Worm (Caenorhabditis elegans) whole organism, early embryonic: ENCODE results near the gene copz-1.

Experiments used
- B0310.2 ChIP-seq: sonication (generic microtip); optimal IDR thresholded peaks from 2 replicates; lab custom pipeline; 2016; ENCODE audit warnings: mild to moderate bottlenecking, missing genetic modification characterization, missing compliant biosample characterization
- F13C5.2 ChIP-seq: sonication (generic microtip); optimal IDR thresholded peaks from 2 replicates; lab custom pipeline; 2017; ENCODE audit warnings: mild to moderate bottlenecking, missing genetic modification characterization, inconsistent platforms, missing compliant biosample characterization
- aly-1 ChIP-seq: sonication (generic microtip); optimal IDR thresholded peaks from 2 replicates; lab custom pipeline; 2016; ENCODE audit warnings: missing genetic modification characterization, missing compliant biosample characterization
- ama-1 ChIP-seq: fragments of 150-350 bp; optimal IDR thresholded peaks from 2 replicates; lab custom pipeline; 2014
- ceh-13 ChIP-seq: fragments of 200-800 bp; sonication (Bioruptor generic); optimal IDR thresholded peaks from 2 replicates; lab custom pipeline; 2018; ENCODE audit warnings: mild to moderate bottlenecking, missing genetic modification characterization, missing compliant biosample characterization
- ceh-36 ChIP-seq: sonication (generic microtip); optimal IDR thresholded peaks from 2 replicates; lab custom pipeline; 2016; ENCODE audit warnings: missing genetic modification characterization, inconsistent platforms, missing compliant biosample characterization
- ets-7 ChIP-seq: sonication (generic microtip); optimal IDR thresholded peaks from 2 replicates; lab custom pipeline; 2016; ENCODE audit warnings: missing genotype, missing genetic modification characterization, missing compliant biosample characterization
- flt-1 ChIP-seq: fragments of 200-800 bp; sonication (Bioruptor generic); IDR thresholded peaks from 2 replicates; pipeline ENCODE4 v1.3.6; 2022; ENCODE audit warnings: missing genetic modification characterization, missing compliant biosample characterization
- hmbx-1 ChIP-seq: sonication (generic microtip); optimal IDR thresholded peaks from 2 replicates; lab custom pipeline; 2016; ENCODE audit warnings: mild to moderate bottlenecking, missing genetic modification characterization, missing compliant biosample characterization
- hmg-4 ChIP-seq: fragments of 200-800 bp; sonication (Bioruptor generic); optimal IDR thresholded peaks from 2 replicates; lab custom pipeline; 2018; ENCODE audit warnings: mild to moderate bottlenecking, missing genetic modification characterization, missing compliant biosample characterization
- hnd-1 ChIP-seq: sonication (generic microtip); optimal IDR thresholded peaks from 2 replicates; lab custom pipeline; 2016; ENCODE audit warnings: missing genetic modification characterization, missing compliant biosample characterization
- pes-1 ChIP-seq: fragments of 200-800 bp; sonication (Bioruptor generic); IDR thresholded peaks from 2 replicates; pipeline ENCODE4 v1.3.6; 2022; ENCODE audit warnings: missing genetic modification reagents, missing genetic modification characterization, missing compliant biosample characterization
- scrt-1 ChIP-seq: fragments of 200-800 bp; sonication (Bioruptor generic); IDR thresholded peaks from 2 replicates; pipeline ENCODE4 v1.3.6; 2022; ENCODE audit warnings: missing genetic modification characterization, missing compliant biosample characterization
- sea-1 ChIP-seq: fragments of 200-800 bp; sonication (Bioruptor generic); conservative IDR thresholded peaks from 2 replicates; pipeline ENCODE4 v1.3.6; 2022; ENCODE audit warnings: missing genetic modification characterization, missing compliant biosample characterization
- tbx-11 ChIP-seq: fragments of 200-800 bp; sonication (Bioruptor generic); IDR thresholded peaks from 2 replicates; pipeline ENCODE4 v1.3.6; 2022; ENCODE audit warnings: missing genetic modification characterization, missing compliant biosample characterization
- tbx-37 ChIP-seq: fragments of 200-800 bp; sonication (Bioruptor generic); conservative IDR thresholded peaks from 2 replicates; pipeline ENCODE4 v1.3.6; 2022; ENCODE audit warnings: missing genetic modification reagents, missing genetic modification characterization, missing compliant biosample characterization
- tra-4 ChIP-seq: sonication (generic microtip); optimal IDR thresholded peaks from 2 replicates; lab custom pipeline; 2017; ENCODE audit warnings: missing genetic modification characterization, missing compliant biosample characterization

The copz-1 gene

ce11 chrII:10872541-10872940, at the start of gene copz-1, which contains the start of gene cyn-4:
TSS of gene copz-1 (plus strand) at chrII:10872879.
TSS of gene cyn-4 (minus strand) at chrII:10872611.
- TF ChIP-seq flt-1 (no peak), tbx-11 (GFP tag; lab: Robert Waterston, UW) (no peak), ceh-13 (GFP tag; lab: Kevin White, UChicago) (no peak), hmg-4 (GFP tag; lab: Kevin White, UChicago) (peak; percentile 42), pes-1 (GFP tag; lab: Robert Waterston, UW) (peak; percentile 57; the same call in 1 of the 2 replicates), hnd-1 (tag; lab: Kevin White, UChicago) (no peak), scrt-1 (GFP tag; lab: Robert Waterston, UW) (no peak), B0310.2 (tag; lab: Kevin White, UChicago) (no peak), hmbx-1 (tag; lab: Kevin White, UChicago) (no peak), sea-1 (GFP tag; lab: Robert Waterston, UW) (no peak), aly-1 (tag; lab: Kevin White, UChicago) (no peak), F13C5.2 (peak; percentile 68), tbx-37 (GFP tag; lab: Robert Waterston, UW) (peak; percentile 84), ets-7 (peak; percentile 27), ceh-36 (tag; lab: Kevin White, UChicago) (no peak)

- TF ChIP-seq hmbx-1 (tag; lab: Kevin White, UChicago): no peak
- TF ChIP-seq B0310.2 (tag; lab: Kevin White, UChicago): no peak
- no peak for TF ChIP-seq tra-4 (tag; lab: Kevin White, UChicago)
- TF ChIP-seq scrt-1 (GFP tag; lab: Robert Waterston, UW): no peak
- TF ChIP-seq flt-1: no peak
- TF ChIP-seq F13C5.2: peak; percentile 20
- TF ChIP-seq pes-1 (GFP tag; lab: Robert Waterston, UW): peak; percentile 62; the same call in 1 of the 2 replicates
Observed at ce11 chrII:10824046-10824445, 48.6 kb upstream of the copz-1 start, which contains the start of the genes R06F6.12 and mix-1. TSS of gene R06F6.12 (minus strand) at chrII:10824081. TSS of gene mix-1 (plus strand) at chrII:10824246.

- TF ChIP-seq ama-1 (lab: Kevin White, UChicago): no peak
- no peak for TF ChIP-seq tbx-11 (GFP tag; lab: Robert Waterston, UW)
- TF ChIP-seq hmg-4 (GFP tag; lab: Kevin White, UChicago): no peak
- TF ChIP-seq F13C5.2: no peak
- no peak for TF ChIP-seq ceh-36 (tag; lab: Kevin White, UChicago)
- no peak for TF ChIP-seq hnd-1 (tag; lab: Kevin White, UChicago)
- TF ChIP-seq scrt-1 (GFP tag; lab: Robert Waterston, UW): no peak
Observed at ce11 chrII:10829081-10829480, 43.6 kb upstream of the copz-1 start, which contains the start of gene VM106R.1. TSS of gene VM106R.1 (minus strand) at chrII:10829181.

- TF ChIP-seq tbx-37 (GFP tag; lab: Robert Waterston, UW): no peak
- TF ChIP-seq scrt-1 (GFP tag; lab: Robert Waterston, UW): no peak
- TF ChIP-seq ama-1 (lab: Kevin White, UChicago): no peak
- TF ChIP-seq tbx-11 (GFP tag; lab: Robert Waterston, UW): no peak
- no peak for TF ChIP-seq pes-1 (GFP tag; lab: Robert Waterston, UW)
- TF ChIP-seq hmbx-1 (tag; lab: Kevin White, UChicago): no peak
- no peak for TF ChIP-seq sea-1 (GFP tag; lab: Robert Waterston, UW)
- TF ChIP-seq B0310.2 (tag; lab: Kevin White, UChicago): no peak
- TF ChIP-seq ceh-13 (GFP tag; lab: Kevin White, UChicago): no peak
- no peak for TF ChIP-seq flt-1
Observed at ce11 chrII:10829572-10829971, 43.1 kb upstream of the copz-1 start.

DNA sequence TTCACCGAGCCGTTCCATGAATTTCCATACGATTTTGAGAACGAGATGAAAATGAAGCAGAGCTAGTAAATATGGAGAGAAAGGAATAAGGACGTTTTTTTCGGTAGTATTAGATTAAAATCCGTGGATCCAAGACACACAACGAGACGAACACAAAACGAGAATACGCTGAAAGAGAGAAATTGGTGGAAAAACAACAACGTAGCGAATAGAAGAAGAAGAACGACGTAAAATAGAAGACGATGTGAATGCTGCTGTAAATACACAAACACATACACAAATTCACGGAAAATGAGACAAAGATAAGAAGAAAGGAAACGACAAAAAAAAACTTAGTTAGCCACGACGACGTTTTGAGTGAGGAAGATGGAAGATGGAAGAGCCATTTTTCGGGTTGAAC, 38.0 kb upstream of the copz-1 start:
- TF ChIP-seq pes-1 (GFP tag; lab: Robert Waterston, UW) (no peak), tbx-11 (GFP tag; lab: Robert Waterston, UW) (no peak), tbx-37 (GFP tag; lab: Robert Waterston, UW) (no peak), hmbx-1 (tag; lab: Kevin White, UChicago) (no peak), B0310.2 (tag; lab: Kevin White, UChicago) (no peak), ets-7 (no peak), F13C5.2 (no peak), sea-1 (GFP tag; lab: Robert Waterston, UW) (no peak), ceh-36 (tag; lab: Kevin White, UChicago) (no peak), flt-1 (no peak), ama-1 (lab: Kevin White, UChicago) (no peak), aly-1 (tag; lab: Kevin White, UChicago) (no peak), hnd-1 (tag; lab: Kevin White, UChicago) (no peak), scrt-1 (GFP tag; lab: Robert Waterston, UW) (no peak), tra-4 (tag; lab: Kevin White, UChicago) (no peak)

ce11 chrII:10838550-10838949, 34.1 kb upstream of the copz-1 start:
- TF ChIP-seq ama-1 (lab: Kevin White, UChicago) (no peak), tbx-37 (GFP tag; lab: Robert Waterston, UW) (no peak), ets-7 (no peak), hmg-4 (GFP tag; lab: Kevin White, UChicago) (no peak), aly-1 (tag; lab: Kevin White, UChicago) (no peak), hnd-1 (tag; lab: Kevin White, UChicago) (no peak), flt-1 (no peak), tra-4 (tag; lab: Kevin White, UChicago) (no peak), ceh-13 (GFP tag; lab: Kevin White, UChicago) (no peak)

ce11 chrII:10840067-10840466, 32.6 kb upstream of the copz-1 start:
- TF ChIP-seq ama-1 (lab: Kevin White, UChicago) (peak; percentile 89), F13C5.2 (peak; percentile 97), scrt-1 (GFP tag; lab: Robert Waterston, UW) (peak; percentile 98), ceh-36 (tag; lab: Kevin White, UChicago) (peak; percentile 96), tbx-37 (GFP tag; lab: Robert Waterston, UW) (peak; percentile 93), hnd-1 (tag; lab: Kevin White, UChicago) (peak; percentile 91), aly-1 (tag; lab: Kevin White, UChicago) (peak; percentile 96), ets-7 (peak; percentile 83), flt-1 (peak; percentile 96), pes-1 (GFP tag; lab: Robert Waterston, UW) (peak; percentile 96), ceh-13 (GFP tag; lab: Kevin White, UChicago) (peak; percentile 96), tbx-11 (GFP tag; lab: Robert Waterston, UW) (peak; percentile 94), hmg-4 (GFP tag; lab: Kevin White, UChicago) (peak; percentile 99), B0310.2 (tag; lab: Kevin White, UChicago) (peak; percentile 89), hmbx-1 (tag; lab: Kevin White, UChicago) (peak; percentile 92), sea-1 (GFP tag; lab: Robert Waterston, UW) (peak; percentile 92), tra-4 (tag; lab: Kevin White, UChicago) (peak; percentile 94)
